Worm (Caenorhabditis elegans) whole organism, late embryonic: ENCODE results near the gene C27A2.12.

ENCODE experiments used
- C08G9.2 ChIP-seq: sonication (generic microtip); optimal IDR thresholded peaks from 2 replicates; lab custom pipeline; 2016; ENCODE audit warnings: mild to moderate bottlenecking, missing genetic modification characterization, moderate library complexity, missing compliant biosample characterization
- F13H6.1 ChIP-seq: sonication (generic microtip); optimal IDR thresholded peaks from 2 replicates; lab custom pipeline; 2016; ENCODE audit warnings: missing genetic modification characterization, missing compliant biosample characterization
- K02D7.2 ChIP-seq: sonication (generic microtip); optimal IDR thresholded peaks from 2 replicates; lab custom pipeline; 2017; ENCODE audit warnings: mild to moderate bottlenecking, missing genetic modification characterization, missing compliant biosample characterization
- T23F11.4 ChIP-seq: fragments of 200-800 bp; sonication (Bioruptor generic); optimal IDR thresholded peaks from 2 replicates; lab custom pipeline; 2018; ENCODE audit warnings: mild to moderate bottlenecking, missing genetic modification characterization, missing compliant biosample characterization
- Y22D7AL.16 ChIP-seq: sonication (generic microtip); optimal IDR thresholded peaks from 2 replicates; lab custom pipeline; 2016; ENCODE audit warnings: missing genetic modification characterization, missing compliant biosample characterization
- ahr-1 ChIP-seq: sonication (generic microtip); optimal IDR thresholded peaks from 2 replicates; lab custom pipeline; 2016; ENCODE audit warnings: missing genetic modification characterization, missing compliant biosample characterization
- ama-1 ChIP-seq: fragments of 150-350 bp; optimal IDR thresholded peaks from 2 replicates; lab custom pipeline; 2014
- ceh-14 ChIP-seq: sonication (generic microtip); optimal IDR thresholded peaks from 2 replicates; lab custom pipeline; 2016; ENCODE audit warnings: missing genotype, missing genetic modification characterization, missing compliant biosample characterization
- ceh-18 ChIP-seq: sonication (generic microtip); optimal IDR thresholded peaks from 2 replicates; lab custom pipeline; 2016; ENCODE audit warnings: missing genetic modification characterization, missing compliant biosample characterization
- ceh-2 ChIP-seq: sonication (generic microtip); optimal IDR thresholded peaks from 2 replicates; lab custom pipeline; 2016; ENCODE audit warnings: missing genotype, missing genetic modification characterization, missing compliant biosample characterization
- ceh-24 ChIP-seq: sonication (generic microtip); optimal IDR thresholded peaks from 2 replicates; lab custom pipeline; 2016; ENCODE audit warnings: mild to moderate bottlenecking, missing genetic modification characterization, missing compliant biosample characterization
- ceh-31 ChIP-seq: sonication (generic microtip); optimal IDR thresholded peaks from 2 replicates; lab custom pipeline; 2016; ENCODE audit warnings: missing genetic modification characterization, missing compliant biosample characterization
- ceh-6 ChIP-seq: fragments of 200-800 bp; sonication (Bioruptor generic); optimal IDR thresholded peaks from 2 replicates; lab custom pipeline; 2018; ENCODE audit warnings: mild to moderate bottlenecking, missing genetic modification characterization, missing compliant biosample characterization
- ceh-9 ChIP-seq: sonication (generic microtip); optimal IDR thresholded peaks from 2 replicates; lab custom pipeline; 2016; ENCODE audit warnings: mild to moderate bottlenecking, missing genetic modification characterization, inconsistent platforms, missing compliant biosample characterization
- che-1 ChIP-seq: sonication (generic microtip); optimal IDR thresholded peaks from 2 replicates; lab custom pipeline; 2016; ENCODE audit warnings: mild to moderate bottlenecking, missing genetic modification characterization, missing compliant biosample characterization
- dmd-4 ChIP-seq: sonication (generic microtip); optimal IDR thresholded peaks from 2 replicates; lab custom pipeline; 2016; ENCODE audit warnings: borderline replicate concordance, missing genetic modification characterization, missing compliant biosample characterization
- elt-4 ChIP-seq: sonication (generic microtip); optimal IDR thresholded peaks from 2 replicates; lab custom pipeline; 2016; ENCODE audit warnings: missing genetic modification characterization, missing compliant biosample characterization
- ets-4 ChIP-seq: sonication (generic microtip); optimal IDR thresholded peaks from 2 replicates; lab custom pipeline; 2016; ENCODE audit warnings: missing genetic modification characterization, missing compliant biosample characterization
- eyg-1 ChIP-seq: sonication (generic microtip); optimal IDR thresholded peaks from 2 replicates; lab custom pipeline; 2016; ENCODE audit warnings: missing genotype, missing genetic modification characterization, missing compliant biosample characterization
- fax-1 ChIP-seq: sonication (generic microtip); optimal IDR thresholded peaks from 2 replicates; lab custom pipeline; 2016; ENCODE audit warnings: missing genotype, missing genetic modification characterization, missing compliant biosample characterization
- fkh-6 ChIP-seq: sonication (generic microtip); optimal IDR thresholded peaks from 2 replicates; lab custom pipeline; 2016; ENCODE audit warnings: missing genetic modification characterization, missing compliant biosample characterization
- hlh-13 ChIP-seq: fragments of 200-800 bp; sonication (Bioruptor generic); optimal IDR thresholded peaks from 2 replicates; lab custom pipeline; 2018; ENCODE audit warnings: mild to moderate bottlenecking, missing genetic modification characterization, missing compliant biosample characterization
- hlh-15 ChIP-seq: sonication (generic microtip); optimal IDR thresholded peaks from 2 replicates; lab custom pipeline; 2016; ENCODE audit warnings: missing genetic modification characterization, missing compliant biosample characterization
- hlh-30 ChIP-seq: sonication (generic microtip); optimal IDR thresholded peaks from 2 replicates; lab custom pipeline; 2017; ENCODE audit warnings: antibody characterized with exemption, missing genetic modification characterization, missing compliant biosample characterization; ENCODE audit not compliant: insufficient read depth
- hlh-6 ChIP-seq: sonication (generic microtip); optimal IDR thresholded peaks from 2 replicates; lab custom pipeline; 2016; ENCODE audit warnings: missing genotype, missing genetic modification characterization, missing compliant biosample characterization
- hlh-8 ChIP-seq: sonication (generic microtip); optimal IDR thresholded peaks from 2 replicates; lab custom pipeline; 2016; ENCODE audit warnings: missing genotype, missing genetic modification characterization, missing compliant biosample characterization
- mec-3 ChIP-seq: sonication (generic microtip); optimal IDR thresholded peaks from 2 replicates; lab custom pipeline; 2016; ENCODE audit warnings: borderline replicate concordance, missing genetic modification characterization, missing compliant biosample characterization
- nfya-1 ChIP-seq: sonication (generic microtip); optimal IDR thresholded peaks from 2 replicates; lab custom pipeline; 2017; ENCODE audit warnings: missing genetic modification characterization, mild to moderate bottlenecking, missing compliant biosample characterization, antibody characterized with exemption, moderate library complexity
- nhr-11 ChIP-seq: fragments of 150-350 bp; optimal IDR thresholded peaks from 2 replicates; lab custom pipeline; 2014; ENCODE audit warnings: missing biosample characterization, missing genetic modification characterization
- nhr-232 ChIP-seq: sonication (generic microtip); optimal IDR thresholded peaks from 2 replicates; lab custom pipeline; 2016; ENCODE audit warnings: missing genetic modification characterization, missing compliant biosample characterization
- odd-2 ChIP-seq: sonication (generic microtip); optimal IDR thresholded peaks from 2 replicates; lab custom pipeline; 2017; ENCODE audit warnings: antibody characterized with exemption, mild to moderate bottlenecking, missing genetic modification characterization, missing compliant biosample characterization
- pag-3 ChIP-seq: sonication (generic microtip); optimal IDR thresholded peaks from 2 replicates; lab custom pipeline; 2016; ENCODE audit warnings: missing compliant biosample characterization, missing genetic modification characterization, borderline replicate concordance
- pat-9 ChIP-seq: fragments of 200-800 bp; sonication (Bioruptor generic); optimal IDR thresholded peaks from 2 replicates; lab custom pipeline; 2018; ENCODE audit warnings: mild to moderate bottlenecking, missing genetic modification characterization, moderate library complexity, missing compliant biosample characterization
- pax-1 ChIP-seq: fragments of 150-350 bp; optimal IDR thresholded peaks from 2 replicates; lab custom pipeline; 2014; ENCODE audit warnings: missing biosample characterization, missing genetic modification characterization
- pha-4 ChIP-seq: fragments of 150-350 bp; optimal IDR thresholded peaks from 2 replicates; lab custom pipeline; 2018; ENCODE audit warnings: missing biosample characterization, missing genetic modification reagents, missing genetic modification characterization
- pqm-1 ChIP-seq: sonication (generic microtip); optimal IDR thresholded peaks from 2 replicates; lab custom pipeline; 2016; ENCODE audit warnings: missing genetic modification characterization, missing compliant biosample characterization
- pros-1 ChIP-seq: fragments of 150-350 bp; optimal IDR thresholded peaks from 2 replicates; lab custom pipeline; 2014; ENCODE audit warnings: missing biosample characterization, missing genetic modification reagents, missing genetic modification characterization
- ref-2 ChIP-seq: sonication (generic microtip); optimal IDR thresholded peaks from 2 replicates; lab custom pipeline; 2016; ENCODE audit warnings: missing genetic modification characterization, missing compliant biosample characterization
- rnt-1 ChIP-seq: sonication (generic microtip); optimal IDR thresholded peaks from 2 replicates; lab custom pipeline; 2016; ENCODE audit warnings: missing genetic modification characterization, missing compliant biosample characterization
- sdc-2 ChIP-seq: sonication (generic microtip); optimal IDR thresholded peaks from 2 replicates; lab custom pipeline; 2016; ENCODE audit warnings: missing genotype, missing genetic modification characterization, missing compliant biosample characterization
- tbx-2 ChIP-seq: sonication (generic microtip); optimal IDR thresholded peaks from 2 replicates; lab custom pipeline; 2016; ENCODE audit warnings: missing genetic modification characterization, missing compliant biosample characterization
- tbx-7 ChIP-seq: sonication (generic microtip); optimal IDR thresholded peaks from 2 replicates; lab custom pipeline; 2016; ENCODE audit warnings: missing genotype, missing genetic modification characterization, missing compliant biosample characterization
- ttx-3 ChIP-seq: sonication (generic microtip); optimal IDR thresholded peaks from 2 replicates; lab custom pipeline; 2016; ENCODE audit warnings: missing genetic modification reagents, missing genetic modification characterization, missing compliant biosample characterization
- unc-42 ChIP-seq: sonication (generic microtip); optimal IDR thresholded peaks from 2 replicates; lab custom pipeline; 2016; ENCODE audit warnings: missing genotype, missing genetic modification characterization, missing compliant biosample characterization
- unc-86 ChIP-seq: sonication (generic microtip); optimal IDR thresholded peaks from 2 replicates; lab custom pipeline; 2016; ENCODE audit warnings: missing genetic modification characterization, missing compliant biosample characterization
- ztf-16 ChIP-seq: sonication (generic microtip); optimal IDR thresholded peaks from 2 replicates; lab custom pipeline; 2017; ENCODE audit warnings: missing genetic modification characterization, missing compliant biosample characterization

The C27A2.12 gene

ce11 chrII:5057315-5057714, 621 bp downstream of the C27A2.12 start (continued):
- TF ChIP-seq unc-42 (no peak), fax-1 (tag; lab: Kevin White, UChicago) (peak; percentile 3), pqm-1 (no peak), pros-1 (tag; lab: Kevin White, UChicago) (no peak), hlh-13 (GFP tag; lab: Kevin White, UChicago) (no peak), eyg-1 (tag; lab: Kevin White, UChicago) (no peak), ceh-6 (GFP tag; lab: Kevin White, UChicago) (no peak), elt-4 (tag; lab: Kevin White, UChicago) (no peak), ceh-14 (no peak), ztf-16 (tag; lab: Kevin White, UChicago) (peak; percentile 44), rnt-1 (no peak), K02D7.2 (no peak), ttx-3 (tag; lab: Kevin White, UChicago) (peak; percentile 12), pat-9 (tag; lab: Kevin White, UChicago) (no peak), T23F11.4 (GFP tag; lab: Kevin White, UChicago) (no peak), mec-3 (no peak), hlh-15 (tag; lab: Kevin White, UChicago) (no peak), nhr-232 (tag; lab: Kevin White, UChicago) (peak; percentile 35), ceh-9 (tag; lab: Kevin White, UChicago) (no peak), pha-4 (tag; lab: Kevin White, UChicago) (no peak), hlh-6 (tag; lab: Kevin White, UChicago) (peak; percentile 33), che-1 (tag; lab: Kevin White, UChicago) (peak; percentile 46)

ce11 chrII:5056254-5056653, 1.7 kb downstream of the C27A2.12 start:
- TF ChIP-seq dmd-4 (no peak), T23F11.4 (GFP tag; lab: Kevin White, UChicago) (no peak), hlh-13 (GFP tag; lab: Kevin White, UChicago) (no peak), pag-3 (tag; lab: Kevin White, UChicago) (no peak), hlh-8 (no peak), ceh-18 (tag; lab: Kevin White, UChicago) (no peak), nhr-232 (tag; lab: Kevin White, UChicago) (no peak), hlh-15 (tag; lab: Kevin White, UChicago) (no peak), fkh-6 (tag; lab: Kevin White, UChicago) (no peak), ref-2 (tag; lab: Kevin White, UChicago) (no peak)
- TF ChIP-seq, all 69 proteins: peak for 0

ce11 chrII:5055129-5055666, 2.7 kb downstream of the C27A2.12 start, which contains the start of the genes ify-1 and rpl-22:
Gene ify-1, minus strand, starts transcription at chrII:5055179.
Gene rpl-22, plus strand, starts transcription at chrII:5055616.
- TF ChIP-seq hlh-8, result peak; percentile 31
- peak; percentile 50 for TF ChIP-seq ets-4
- peak; percentile 71 for TF ChIP-seq ref-2 (tag; lab: Kevin White, UChicago)
- no peak for TF ChIP-seq odd-2 (tag; lab: Kevin White, UChicago)
- TF ChIP-seq tbx-7 (tag; lab: Kevin White, UChicago), result no peak
- peak; percentile 54 for TF ChIP-seq C08G9.2
- TF ChIP-seq pax-1, result peak; percentile 68
- TF ChIP-seq ceh-31 (tag; lab: Kevin White, UChicago), result peak; percentile 87
- no peak for TF ChIP-seq ama-1
- no peak for TF ChIP-seq ceh-14
- peak; percentile 33 for TF ChIP-seq ztf-16 (tag; lab: Kevin White, UChicago)
- no peak for TF ChIP-seq hlh-15 (tag; lab: Kevin White, UChicago)
- no peak for TF ChIP-seq mec-3
- peak; percentile 97 for TF ChIP-seq nfya-1
- no peak for TF ChIP-seq Y22D7AL.16
- TF ChIP-seq F13H6.1 (tag; lab: Kevin White, UChicago), result no peak
- peak; percentile 61 for TF ChIP-seq unc-86 (tag; lab: Kevin White, UChicago)
- peak; percentile 16 for TF ChIP-seq ceh-2 (tag; lab: Kevin White, UChicago)
- no peak for TF ChIP-seq nhr-11 (tag; lab: Kevin White, UChicago)
- TF ChIP-seq elt-4 (tag; lab: Kevin White, UChicago), result no peak
- TF ChIP-seq pros-1 (tag; lab: Kevin White, UChicago), result peak; percentile 73
- peak; percentile 22 for TF ChIP-seq fax-1 (tag; lab: Kevin White, UChicago)
- no peak for TF ChIP-seq pag-3 (tag; lab: Kevin White, UChicago)
- no peak for TF ChIP-seq ahr-1 (tag; lab: Kevin White, UChicago)
- no peak for TF ChIP-seq pat-9 (tag; lab: Kevin White, UChicago)
- TF ChIP-seq hlh-30 (tag; lab: Kevin White, UChicago), result peak; percentile 71
- TF ChIP-seq ceh-18 (tag; lab: Kevin White, UChicago), result peak; percentile 86
- TF ChIP-seq pqm-1, result peak; percentile 36
- peak; percentile 70 for TF ChIP-seq tbx-2 (tag; lab: Kevin White, UChicago)
- no peak for TF ChIP-seq ttx-3 (tag; lab: Kevin White, UChicago)
- TF ChIP-seq sdc-2, result peak; percentile 34
- no peak for TF ChIP-seq ceh-24 (tag; lab: Kevin White, UChicago)
- TF ChIP-seq pha-4 (tag; lab: Kevin White, UChicago), result no peak
- TF ChIP-seq nhr-232 (tag; lab: Kevin White, UChicago), result no peak
- no peak for TF ChIP-seq hlh-13 (GFP tag; lab: Kevin White, UChicago)
